Worm (Caenorhabditis elegans): ENCODE results near the gene B0035.13.

The B0035.13 gene

ce11 chrIV:11306548-11306947 lies at the start of gene B0035.13:
Gene B0035.13, minus strand, starts transcription at chrIV:11306720.
- no peak for TF ChIP-seq klf-2 (GFP tag; conservative IDR thresholded peaks at IDR 0.05)
- no peak for TF ChIP-seq ref-1 (GFP tag; conservative IDR thresholded peaks at IDR 0.05)

DNA sequence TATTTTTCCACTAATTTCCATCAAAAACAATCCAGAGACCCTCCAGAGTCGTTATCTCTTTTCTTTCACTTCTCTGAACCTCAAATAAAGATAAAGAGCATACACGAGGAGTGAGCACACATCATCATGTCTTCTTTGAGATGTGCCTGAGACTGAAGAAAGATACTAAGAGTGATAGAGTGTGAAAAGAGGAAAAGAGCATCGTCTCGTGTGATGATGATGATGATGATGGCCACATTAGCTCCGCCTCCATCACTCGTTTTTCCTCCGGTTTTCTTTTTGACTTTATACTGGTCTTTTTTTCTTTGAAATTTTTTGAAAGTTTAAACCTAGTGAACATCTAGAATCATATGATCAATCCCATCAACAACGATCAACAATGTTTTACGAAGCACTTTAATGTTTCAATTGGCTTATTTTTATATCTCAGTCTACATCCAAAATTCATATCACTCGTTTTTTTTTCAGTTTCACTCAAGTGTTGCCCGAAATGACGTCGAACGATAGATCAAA lies 47.5 kb upstream of the B0035.13 start, which contains the start of gene T01G1.2:
TSS of gene T01G1.2 (plus strand) at position 463 of the 513 bp plus-strand sequence.
- TF ChIP-seq tab-1 (GFP tag; IDR thresholded peaks at IDR 0.05) (no peak), flt-1 (GFP tag; IDR thresholded peaks at IDR 0.05) (no peak), ztf-23 (GFP tag; IDR thresholded peaks at IDR 0.05) (no peak), klf-2 (GFP tag; conservative IDR thresholded peaks at IDR 0.05) (no peak), ztf-29 (GFP tag; IDR thresholded peaks at IDR 0.05) (no peak), med-1 (GFP tag; optimal IDR thresholded peaks at IDR 0.05; ENCODE audit: insufficient read depth) (no peak), T22C8.4 (GFP tag; IDR thresholded peaks at IDR 0.05) (no peak), cog-1 (tag; optimal IDR thresholded peaks at IDR 0.05) (no peak), ref-1 (GFP tag; conservative IDR thresholded peaks at IDR 0.05) (no peak)

DNA sequence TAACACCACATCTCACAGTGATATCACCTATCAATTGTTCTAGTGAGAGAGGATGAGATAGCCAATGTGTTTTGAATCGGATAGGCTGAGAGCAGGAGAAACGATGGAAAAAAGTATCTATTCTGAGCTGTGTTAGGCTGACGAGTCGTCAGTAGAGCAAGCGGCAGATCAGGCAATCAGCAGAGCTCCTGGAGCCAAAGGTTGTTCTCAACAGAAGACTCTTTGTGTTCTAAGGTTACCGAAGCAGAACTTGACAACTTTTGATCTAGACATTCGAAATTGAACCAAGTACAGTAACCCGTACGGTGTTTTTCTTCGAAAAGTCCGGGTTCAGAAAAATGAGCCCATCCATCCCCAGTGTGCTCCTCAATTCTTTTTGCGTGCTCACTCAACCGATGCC lies 46.2 kb upstream of the B0035.13 start:
- TF ChIP-seq T22C8.4 (GFP tag; IDR thresholded peaks at IDR 0.05) (no peak), klf-2 (GFP tag; conservative IDR thresholded peaks at IDR 0.05) (no peak), ref-1 (GFP tag; conservative IDR thresholded peaks at IDR 0.05) (no peak), med-1 (GFP tag; optimal IDR thresholded peaks at IDR 0.05; ENCODE audit: insufficient read depth) (no peak), tab-1 (GFP tag; IDR thresholded peaks at IDR 0.05) (no peak), ztf-23 (GFP tag; IDR thresholded peaks at IDR 0.05) (no peak), flt-1 (GFP tag; IDR thresholded peaks at IDR 0.05) (no peak), ztf-29 (GFP tag; IDR thresholded peaks at IDR 0.05) (no peak), cog-1 (tag; optimal IDR thresholded peaks at IDR 0.05) (no peak)

- no peak for TF ChIP-seq klf-2 (GFP tag; conservative IDR thresholded peaks at IDR 0.05)
- no peak for TF ChIP-seq flt-1 (GFP tag; IDR thresholded peaks at IDR 0.05)
- TF ChIP-seq T22C8.4 (GFP tag; IDR thresholded peaks at IDR 0.05) = no peak
- TF ChIP-seq cog-1 (tag; optimal IDR thresholded peaks at IDR 0.05) = no peak
- no peak for TF ChIP-seq tab-1 (GFP tag; IDR thresholded peaks at IDR 0.05)
- TF ChIP-seq ref-1 (GFP tag; conservative IDR thresholded peaks at IDR 0.05) = no peak
- TF ChIP-seq ztf-23 (GFP tag; IDR thresholded peaks at IDR 0.05) = no peak
- TF ChIP-seq ztf-29 (GFP tag; IDR thresholded peaks at IDR 0.05) = no peak
- no peak for TF ChIP-seq med-1 (GFP tag; optimal IDR thresholded peaks at IDR 0.05; ENCODE audit: insufficient read depth)
Measured at ce11 chrIV:11351563-11351962, 45.0 kb upstream of the B0035.13 start.

DNA sequence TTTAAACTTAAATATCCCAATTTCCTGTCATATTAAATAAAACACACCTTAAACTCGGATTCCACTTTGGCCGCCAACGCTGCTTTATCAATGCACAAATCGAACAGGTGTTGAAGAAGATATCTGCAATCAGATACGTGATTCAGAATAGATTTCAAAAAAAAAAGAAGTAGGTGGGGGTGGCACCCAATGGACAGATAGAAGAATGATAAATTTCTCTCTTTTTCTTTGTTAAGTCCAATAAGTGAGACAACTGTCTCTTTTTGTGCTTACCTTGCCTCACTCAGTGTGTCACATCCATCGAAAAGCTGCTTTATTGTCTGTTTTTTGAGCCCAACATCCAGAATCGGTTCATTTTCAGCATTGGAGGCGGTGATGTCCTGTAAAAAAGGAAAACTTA lies 44.3 kb upstream of the B0035.13 start:
- TF ChIP-seq flt-1 (GFP tag; IDR thresholded peaks at IDR 0.05) = no peak
- no peak for TF ChIP-seq tab-1 (GFP tag; IDR thresholded peaks at IDR 0.05)
- TF ChIP-seq ref-1 (GFP tag; conservative IDR thresholded peaks at IDR 0.05) = no peak
- TF ChIP-seq med-1 (GFP tag; optimal IDR thresholded peaks at IDR 0.05; ENCODE audit: insufficient read depth) = no peak
- no peak for TF ChIP-seq T22C8.4 (GFP tag; IDR thresholded peaks at IDR 0.05)
- no peak for TF ChIP-seq ztf-29 (GFP tag; IDR thresholded peaks at IDR 0.05)
- no peak for TF ChIP-seq klf-2 (GFP tag; conservative IDR thresholded peaks at IDR 0.05)
- no peak for TF ChIP-seq ztf-23 (GFP tag; IDR thresholded peaks at IDR 0.05)
- TF ChIP-seq cog-1 (tag; optimal IDR thresholded peaks at IDR 0.05) = no peak

DNA sequence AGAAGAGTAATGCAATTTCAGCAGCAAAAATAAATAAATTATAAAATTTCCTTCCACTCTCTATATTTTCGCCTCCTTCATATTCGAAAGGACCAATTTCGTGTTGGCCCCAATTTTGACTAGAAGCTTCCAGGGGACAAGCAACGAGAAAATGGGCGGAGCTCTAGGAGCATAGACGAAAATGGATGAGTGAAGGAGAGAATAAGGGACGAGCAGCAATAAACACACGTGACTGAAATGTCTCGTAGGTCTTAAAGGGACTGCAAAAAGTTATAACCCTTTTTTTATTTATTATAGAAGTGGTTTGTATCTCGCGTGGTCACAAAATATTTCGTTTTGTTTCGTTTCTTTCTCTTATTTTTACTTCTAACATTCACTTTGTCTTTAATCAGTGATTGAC lies 43.2 kb upstream of the B0035.13 start:
- TF ChIP-seq cog-1 (tag; optimal IDR thresholded peaks at IDR 0.05) (no peak), klf-2 (GFP tag; conservative IDR thresholded peaks at IDR 0.05) (no peak), flt-1 (GFP tag; IDR thresholded peaks at IDR 0.05) (no peak), med-1 (GFP tag; optimal IDR thresholded peaks at IDR 0.05; ENCODE audit: insufficient read depth) (no peak), ref-1 (GFP tag; conservative IDR thresholded peaks at IDR 0.05) (no peak), T22C8.4 (GFP tag; IDR thresholded peaks at IDR 0.05) (no peak), tab-1 (GFP tag; IDR thresholded peaks at IDR 0.05) (no peak), ztf-23 (GFP tag; IDR thresholded peaks at IDR 0.05) (no peak), ztf-29 (GFP tag; IDR thresholded peaks at IDR 0.05) (no peak)

- no peak for TF ChIP-seq ztf-23 (GFP tag; IDR thresholded peaks at IDR 0.05)
- TF ChIP-seq flt-1 (GFP tag; IDR thresholded peaks at IDR 0.05) = no peak
- no peak for TF ChIP-seq cog-1 (tag; optimal IDR thresholded peaks at IDR 0.05)
Measured at ce11 chrIV:11348822-11349221, 42.3 kb upstream of the B0035.13 start.

ce11 chrIV:11347275-11347674 lies 40.8 kb upstream of the B0035.13 start:
- no peak for TF ChIP-seq klf-2 (GFP tag; conservative IDR thresholded peaks at IDR 0.05)
- TF ChIP-seq ref-1 (GFP tag; conservative IDR thresholded peaks at IDR 0.05) = no peak
- no peak for TF ChIP-seq ztf-29 (GFP tag; IDR thresholded peaks at IDR 0.05)

DNA sequence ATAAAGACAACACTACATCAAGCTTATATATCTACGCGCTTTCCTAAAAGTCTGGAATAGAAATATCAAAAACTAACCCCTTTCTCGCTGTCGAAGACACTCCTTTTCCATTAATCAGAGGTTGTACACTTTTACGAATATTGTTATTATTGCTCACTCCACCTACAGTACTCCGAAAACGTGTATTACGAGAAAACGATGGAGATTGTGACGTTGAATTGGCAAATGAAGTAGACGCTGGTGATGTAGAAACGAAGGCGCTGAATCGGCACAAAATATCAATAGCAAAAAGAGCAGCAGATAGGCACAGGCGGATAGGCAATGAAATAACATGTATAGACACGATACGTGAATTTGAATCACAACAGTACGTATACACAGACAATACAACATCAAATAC lies 37.8 kb upstream of the B0035.13 start:
- TF ChIP-seq ztf-29 (GFP tag; IDR thresholded peaks at IDR 0.05) = no peak
- no peak for TF ChIP-seq ztf-23 (GFP tag; IDR thresholded peaks at IDR 0.05)

ce11 chrIV:11340735-11341443 lies 34.4 kb upstream of the B0035.13 start:
- TF ChIP-seq ztf-23 (GFP tag; IDR thresholded peaks at IDR 0.05) (no peak), ztf-29 (GFP tag; IDR thresholded peaks at IDR 0.05) (no peak), flt-1 (GFP tag; IDR thresholded peaks at IDR 0.05) (no peak), med-1 (GFP tag; optimal IDR thresholded peaks at IDR 0.05; ENCODE audit: insufficient read depth) (no peak), cog-1 (tag; optimal IDR thresholded peaks at IDR 0.05) (no peak)

ce11 chrIV:11337021-11337420 lies 30.5 kb upstream of the B0035.13 start, which contains the start of gene F54E12.2:
Gene F54E12.2, minus strand, starts transcription at chrIV:11337184.
- no peak for TF ChIP-seq tab-1 (GFP tag; IDR thresholded peaks at IDR 0.05)
